Worm (Caenorhabditis elegans) whole organism, early embryonic: ENCODE results near the gene mks-3.

Experiments
- B0310.2 ChIP-seq: sonication (generic microtip); optimal IDR thresholded peaks from 2 replicates; lab custom pipeline; 2016; ENCODE audit warnings: mild to moderate bottlenecking, missing genetic modification characterization, missing compliant biosample characterization
- ama-1 ChIP-seq: fragments of 150-350 bp; optimal IDR thresholded peaks from 2 replicates; lab custom pipeline; 2014
- ceh-36 ChIP-seq: sonication (generic microtip); optimal IDR thresholded peaks from 2 replicates; lab custom pipeline; 2016; ENCODE audit warnings: missing genetic modification characterization, inconsistent platforms, missing compliant biosample characterization
- ets-7 ChIP-seq: sonication (generic microtip); optimal IDR thresholded peaks from 2 replicates; lab custom pipeline; 2016; ENCODE audit warnings: missing genotype, missing genetic modification characterization, missing compliant biosample characterization
- flt-1 ChIP-seq: fragments of 200-800 bp; sonication (Bioruptor generic); IDR thresholded peaks from 2 replicates; pipeline ENCODE4 v1.3.6; 2022; ENCODE audit warnings: missing genetic modification characterization, missing compliant biosample characterization
- hmbx-1 ChIP-seq: sonication (generic microtip); optimal IDR thresholded peaks from 2 replicates; lab custom pipeline; 2016; ENCODE audit warnings: mild to moderate bottlenecking, missing genetic modification characterization, missing compliant biosample characterization
- hmg-4 ChIP-seq: fragments of 200-800 bp; sonication (Bioruptor generic); optimal IDR thresholded peaks from 2 replicates; lab custom pipeline; 2018; ENCODE audit warnings: mild to moderate bottlenecking, missing genetic modification characterization, missing compliant biosample characterization
- hnd-1 ChIP-seq: sonication (generic microtip); optimal IDR thresholded peaks from 2 replicates; lab custom pipeline; 2016; ENCODE audit warnings: missing genetic modification characterization, missing compliant biosample characterization
- pes-1 ChIP-seq: fragments of 200-800 bp; sonication (Bioruptor generic); IDR thresholded peaks from 2 replicates; pipeline ENCODE4 v1.3.6; 2022; ENCODE audit warnings: missing genetic modification reagents, missing genetic modification characterization, missing compliant biosample characterization
- scrt-1 ChIP-seq: fragments of 200-800 bp; sonication (Bioruptor generic); IDR thresholded peaks from 2 replicates; pipeline ENCODE4 v1.3.6; 2022; ENCODE audit warnings: missing genetic modification characterization, missing compliant biosample characterization
- sea-1 ChIP-seq: fragments of 200-800 bp; sonication (Bioruptor generic); conservative IDR thresholded peaks from 2 replicates; pipeline ENCODE4 v1.3.6; 2022; ENCODE audit warnings: missing genetic modification characterization, missing compliant biosample characterization
- tra-4 ChIP-seq: sonication (generic microtip); optimal IDR thresholded peaks from 2 replicates; lab custom pipeline; 2017; ENCODE audit warnings: missing genetic modification characterization, missing compliant biosample characterization

- TF ChIP-seq ama-1 (no peak), ceh-36 (no peak), scrt-1 (GFP tag; lab: Robert Waterston, UW) (no peak), sea-1 (GFP tag; lab: Robert Waterston, UW) (no peak), pes-1 (GFP tag; lab: Robert Waterston, UW) (no peak), hmbx-1 (no peak), ets-7 (no peak), tra-4 (no peak), flt-1 (GFP tag; lab: Robert Waterston, UW) (no peak), hnd-1 (tag; lab: Kevin White, UChicago) (no peak), hmg-4 (GFP tag; lab: Kevin White, UChicago) (no peak), B0310.2 (tag; lab: Kevin White, UChicago) (no peak)
These were observed 38.1 kb downstream of the mks-3 start for ce11 chrII:7545364-7545763.
